Worm (Caenorhabditis elegans) whole organism, L1 larva: ENCODE measurements around the gene pdhb-1.

Experiments used
- skn-1 ChIP-seq: fragments of 150-350 bp; optimal IDR thresholded peaks from 2 replicates; lab custom pipeline; 2014; ENCODE audit warnings: missing biosample characterization, missing genetic modification characterization
- tlp-1 ChIP-seq: fragments of 150-350 bp; optimal IDR thresholded peaks from 2 replicates; lab custom pipeline; 2014; ENCODE audit warnings: missing biosample characterization, missing genetic modification characterization

ce11 chrIV:3452516-3452915 lies 53.0 kb downstream of the pdhb-1 start:
- TF ChIP-seq tlp-1 (tag; lab: Kevin White, UChicago) (no peak), skn-1 (no peak)
